Fruit fly (Drosophila melanogaster): Measurements from ENCODE around the gene ATPsynCF6.

Gene ATPsynCF6

dm6 chr3R:23334866-23335265 is 21.0 kb downstream of the ATPsynCF6 start (continued):
- TF ChIP-seq tup (GFP tag; optimal IDR thresholded peaks at IDR 0.05) (no peak), CG8089 (GFP tag; optimal IDR thresholded peaks at IDR 0.05) (no peak), ap (GFP tag; IDR thresholded peaks at IDR 0.05) (0 out of 2 replicates have a peak, but pooled peaks have one; percentile 25), CG34224 (GFP tag; IDR thresholded peaks at IDR 0.05; ENCODE audit: partially characterized antibody) (no peak), salm (tag; optimal IDR thresholded peaks at IDR 0.05) (no peak), CG1233 (GFP tag; optimal IDR thresholded peaks at IDR 0.05) (peak; percentile 39), CG6854 (GFP tag; optimal IDR thresholded peaks at IDR 0.05) (no peak), gcm2 (GFP tag; optimal IDR thresholded peaks at IDR 0.05) (no peak), Atf-2 (GFP tag; optimal IDR thresholded peaks at IDR 0.05) (no peak), nmo (GFP tag; optimal IDR thresholded peaks at IDR 0.05) (peak; percentile 41), Taf1 (GFP tag; IDR thresholded peaks at IDR 0.05) (peak; percentile 37; the same call in 1 of the 2 replicates), CHES-1-like (GFP tag; optimal IDR thresholded peaks at IDR 0.05) (no peak), CG11504 (tag; optimal IDR thresholded peaks at IDR 0.05) (peak; percentile 50), bbx (GFP tag; IDR thresholded peaks at IDR 0.05; ENCODE audit: partially characterized antibody) (no peak), ranshi (GFP tag; IDR thresholded peaks at IDR 0.05) (peak; percentile 48; the same call in 1 of the 2 replicates), CG7839 (tag; optimal IDR thresholded peaks at IDR 0.05) (peak; percentile 64), da (GFP tag; optimal IDR thresholded peaks at IDR 0.05) (no peak), Dll (GFP tag; IDR thresholded peaks at IDR 0.05; ENCODE audit: partially characterized antibody) (no peak), Vsx1 (GFP tag; optimal IDR thresholded peaks at IDR 0.05) (no peak), CG11696 (GFP tag; IDR thresholded peaks at IDR 0.05) (no peak), fu2 (GFP tag; optimal IDR thresholded peaks at IDR 0.05) (no peak), CG9876 (GFP tag; optimal IDR thresholded peaks at IDR 0.05) (no peak), Trl (optimal IDR thresholded peaks at IDR 0.05) (no peak), Trl (GFP tag; optimal IDR thresholded peaks at IDR 0.05) (no peak), amos (GFP tag; IDR thresholded peaks at IDR 0.05; ENCODE audit: partially characterized antibody) (no peak), gem (tag; optimal IDR thresholded peaks at IDR 0.05) (peak; percentile 45), insv (GFP tag; optimal IDR thresholded peaks at IDR 0.05) (no peak), dati (GFP tag; IDR thresholded peaks at IDR 0.05) (no peak), luna (GFP tag; optimal IDR thresholded peaks at IDR 0.05) (peak; percentile 22), CG17328 (GFP tag; IDR thresholded peaks at IDR 0.05) (no peak), twi (tag; optimal IDR thresholded peaks at IDR 0.05) (no peak), ara (GFP tag; IDR thresholded peaks at IDR 0.05) (no peak), eyg (GFP tag; optimal IDR thresholded peaks at IDR 0.05) (no peak), Hr51 (GFP tag; optimal IDR thresholded peaks at IDR 0.05) (peak in 1 of 2 experiments; percentile 42), CG6689 (GFP tag; IDR thresholded peaks at IDR 0.05) (peak; percentile 32), CG15011 (GFP tag; optimal IDR thresholded peaks at IDR 0.05) (peak; percentile 10), CG2202 (tag; optimal IDR thresholded peaks at IDR 0.05) (no peak), Fer1 (GFP tag; optimal IDR thresholded peaks at IDR 0.05) (peak; percentile 47), CG7372 (GFP tag; IDR thresholded peaks at IDR 0.05) (peak; percentile 42; the same call in 1 of the 2 replicates), ERR (GFP tag; optimal IDR thresholded peaks at IDR 0.05) (no peak), Usf (GFP tag; optimal IDR thresholded peaks at IDR 0.05) (no peak), cas (GFP tag; IDR thresholded peaks at IDR 0.05) (peak; percentile 35; the same call in 1 of the 2 replicates), danr (GFP tag; IDR thresholded peaks at IDR 0.05) (no peak), HLH54F (GFP tag; optimal IDR thresholded peaks at IDR 0.05) (peak; percentile 4), CG15479 (GFP tag; optimal IDR thresholded peaks at IDR 0.05) (no peak), CG17912 (GFP tag; optimal IDR thresholded peaks at IDR 0.05) (no peak), D (optimal IDR thresholded peaks at IDR 0.05) (no peak), D (GFP tag; optimal IDR thresholded peaks at IDR 0.05) (peak; percentile 6), scrt (GFP tag; optimal IDR thresholded peaks at IDR 0.05) (peak; percentile 14), pum (GFP tag; optimal IDR thresholded peaks at IDR 0.05) (no peak), Deaf1 (tag; optimal IDR thresholded peaks at IDR 0.05) (peak; percentile 1), CG2116 (GFP tag; optimal IDR thresholded peaks at IDR 0.05) (no peak)

Data from whole organism, embryonic.